Fruit fly (Drosophila melanogaster): ENCODE measurements around the gene CG13101.

DNA sequence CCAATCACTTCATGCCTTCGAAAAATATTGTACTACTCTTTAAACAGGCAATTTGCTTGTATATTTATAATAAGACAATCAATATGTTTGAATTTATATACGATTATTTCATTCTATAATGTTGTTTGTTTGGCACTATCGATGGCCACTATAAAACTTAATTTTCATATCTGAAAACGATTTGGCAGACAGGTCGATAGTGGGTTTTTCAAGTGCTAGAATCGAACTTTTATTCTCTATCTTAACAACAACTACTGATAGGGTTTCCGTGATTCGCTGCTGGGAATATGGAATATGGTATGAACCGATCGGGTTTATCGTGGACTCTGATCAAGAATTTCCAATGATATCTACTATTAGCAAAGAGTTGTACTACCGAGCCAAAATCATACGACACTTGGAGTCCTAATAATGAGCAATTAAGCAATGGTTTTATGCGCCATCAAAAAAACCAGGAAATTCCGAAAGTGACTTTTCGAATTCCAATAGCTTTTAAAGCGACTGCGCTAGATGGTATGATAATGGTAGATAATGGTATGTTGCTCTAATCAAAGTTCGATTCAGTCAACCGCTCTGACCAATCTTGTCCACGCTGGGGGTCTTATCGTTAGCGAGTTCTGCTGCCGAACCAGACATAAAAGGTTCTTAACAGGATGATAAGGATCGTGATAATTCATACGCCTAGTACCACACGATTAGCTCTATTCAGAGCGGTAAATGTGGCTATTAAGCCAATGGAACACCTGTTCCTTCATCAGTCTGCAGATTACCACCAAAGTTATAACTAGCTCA lies 9.2 kb upstream of the CG13101 start, which contains the start of gene CG17906:
- TF ChIP-seq CG5204 (GFP tag; optimal IDR thresholded peaks at IDR 0.05) (no peak), ovo (GFP tag; optimal IDR thresholded peaks at IDR 0.05) (no peak), kay (GFP tag; ENCODE audit: borderline replicate concordance) (no peak), Mnt (GFP tag; optimal IDR thresholded peaks at IDR 0.05) (no peak), CG7045 (GFP tag; optimal IDR thresholded peaks at IDR 0.05) (no peak), tj (GFP tag; optimal IDR thresholded peaks at IDR 0.05) (no peak), pad (GFP tag; optimal IDR thresholded peaks at IDR 0.05) (no peak), bab1 (GFP tag; optimal IDR thresholded peaks at IDR 0.05) (no peak), Crg-1 (GFP tag; optimal IDR thresholded peaks at IDR 0.05) (no peak)

Measured in whole organism, adult.